Worm (Caenorhabditis elegans) whole organism, L1 larva: Measurements from ENCODE around the gene AH10.2.

Source experiments
- ama-1 ChIP-seq: fragments of 150-350 bp; optimal IDR thresholded peaks from 2 replicates; lab custom pipeline; 2014
- lin-39 ChIP-seq: fragments of 150-350 bp; optimal IDR thresholded peaks from 2 replicates; lab custom pipeline; 2014; ENCODE audit warnings: missing biosample characterization, missing genetic modification reagents, missing genetic modification characterization
- nhr-77 ChIP-seq: fragments of 150-350 bp; optimal IDR thresholded peaks from 2 replicates; lab custom pipeline; 2014; ENCODE audit warnings: missing biosample characterization, missing genetic modification characterization

DNA sequence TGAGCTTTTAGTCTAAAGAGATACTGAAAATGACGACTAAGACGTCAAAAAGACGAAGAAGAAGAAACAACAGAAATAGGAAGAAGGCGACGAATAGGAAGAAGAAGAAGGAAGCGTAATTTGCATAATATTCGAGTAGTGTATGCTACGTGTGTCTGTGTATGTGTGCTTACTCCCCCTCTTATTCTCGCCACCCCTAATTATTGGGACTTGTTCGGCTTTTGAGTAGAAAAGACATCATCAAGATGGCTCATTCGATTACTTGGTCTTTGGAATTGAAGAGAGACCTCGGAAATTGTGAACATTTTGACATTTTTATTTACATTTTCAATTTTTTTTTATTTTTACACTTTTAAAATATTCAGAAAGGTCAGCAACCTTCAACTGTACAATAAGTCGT is 26.3 kb upstream of the AH10.2 start:
- TF ChIP-seq nhr-77 (tag; lab: Kevin White, UChicago) (no peak), ama-1 (lab: Kevin White, UChicago) (no peak), lin-39 (no peak)
